Worm (Caenorhabditis elegans): ENCODE results near the gene F11C1.10.

- TF ChIP-seq flt-1 (GFP tag; IDR thresholded peaks at IDR 0.05) = no peak
- no peak for TF ChIP-seq ztf-23 (GFP tag; IDR thresholded peaks at IDR 0.05)
- TF ChIP-seq med-1 (GFP tag; optimal IDR thresholded peaks at IDR 0.05; ENCODE audit: insufficient read depth) = no peak
Observed at ce11 chrX:12976774-12977173, at the start of gene F11C1.10, which contains the start of gene F11C1.4.

All from whole organism, midembryonic.